Fruit fly (Drosophila melanogaster) whole organism, embryonic: ENCODE data around the gene CG10041.
A peak's percentile ranks its signal among the peaks of the same experiment; 100 is the strongest.

Experiments used
- ATbp ChIP-seq: fragments of 200-800 bp; sonication (Bioruptor generic); optimal IDR thresholded peaks from 2 replicates; lab custom pipeline; 2017; ENCODE audit warnings: missing biosample characterization, mild to moderate bottlenecking, missing genetic modification characterization, missing genetic modification reagents
- Atf3 ChIP-seq: fragments of 200-800 bp; sonication (Bioruptor generic); optimal IDR thresholded peaks from 3 replicates; lab custom pipeline; 2016; ENCODE audit warnings: missing biosample characterization, missing genetic modification characterization
- Bdp1 ChIP-seq: fragments of 200-800 bp; sonication (Bioruptor generic); optimal IDR thresholded peaks from 3 replicates; lab custom pipeline; 2016; ENCODE audit warnings: missing biosample characterization, missing genetic modification characterization
- Bgb ChIP-seq: fragments of 200-800 bp; sonication (Bioruptor generic); IDR thresholded peaks from 2 replicates; pipeline ENCODE4 v1.3.6; 2022; ENCODE audit warnings: missing biosample characterization, missing genetic modification characterization; ENCODE audit not compliant: partially characterized antibody
- Blimp-1 ChIP-seq: fragments of 200-800 bp; sonication (Bioruptor generic); optimal IDR thresholded peaks from 3 replicates; lab custom pipeline; 2018; ENCODE audit warnings: missing biosample characterization, missing genetic modification characterization, mild to moderate bottlenecking, moderate library complexity, missing genetic modification reagents
- Bteb2 ChIP-seq: fragments of 200-800 bp; sonication (Bioruptor generic); optimal IDR thresholded peaks from 2 replicates; lab custom pipeline; 2016; ENCODE audit warnings: missing biosample characterization, missing genetic modification characterization
- CG10209 ChIP-seq: fragments of 200-800 bp; sonication (Bioruptor generic); optimal IDR thresholded peaks from 3 replicates; lab custom pipeline; 2017; ENCODE audit warnings: missing biosample characterization, mild to moderate bottlenecking, missing genetic modification characterization, missing genetic modification reagents
- CG10431 ChIP-seq: fragments of 200-800 bp; sonication (Bioruptor generic); optimal IDR thresholded peaks from 3 replicates; lab custom pipeline; 2018; ENCODE audit warnings: missing biosample characterization, mild to moderate bottlenecking, missing genetic modification characterization
- CG12769 ChIP-seq: fragments of 200-800 bp; sonication (Bioruptor generic); optimal IDR thresholded peaks from 2 replicates; lab custom pipeline; 2019; ENCODE audit warnings: missing biosample characterization, mild to moderate bottlenecking, missing genetic modification characterization, moderate library complexity
- CG12942 ChIP-seq: fragments of 200-800 bp; sonication (Bioruptor generic); optimal IDR thresholded peaks from 3 replicates; lab custom pipeline; 2016; ENCODE audit warnings: missing biosample characterization, missing genetic modification characterization
- CG13287 ChIP-seq: fragments of 200-800 bp; sonication (Bioruptor generic); IDR thresholded peaks from 2 replicates; pipeline ENCODE4 v1.3.6; 2022; ENCODE audit warnings: missing biosample characterization, missing genetic modification characterization; ENCODE audit not compliant: partially characterized antibody
- CG1603 ChIP-seq: fragments of 200-800 bp; sonication (Bioruptor generic); optimal IDR thresholded peaks from 2 replicates; lab custom pipeline; 2019; ENCODE audit warnings: missing biosample characterization, mild to moderate bottlenecking, missing genetic modification characterization, moderate library complexity
- CG16815 ChIP-seq: fragments of 200-800 bp; sonication (Bioruptor generic); optimal IDR thresholded peaks from 3 replicates; lab custom pipeline; 2017; ENCODE audit warnings: missing biosample characterization, mild to moderate bottlenecking, missing genetic modification characterization
- CG17612 ChIP-seq: fragments of 200-800 bp; sonication (Bioruptor generic); IDR thresholded peaks from 2 replicates; pipeline ENCODE4 v1.3.6; 2022; ENCODE audit warnings: missing biosample characterization, missing genetic modification characterization
- CG18476 ChIP-seq: fragments of 200-800 bp; sonication (Bioruptor generic); optimal IDR thresholded peaks from 2 replicates; lab custom pipeline; 2016; ENCODE audit warnings: missing biosample characterization, mild to moderate bottlenecking, missing genetic modification characterization
- CG18619 ChIP-seq: fragments of 200-800 bp; sonication (Bioruptor generic); optimal IDR thresholded peaks from 3 replicates; lab custom pipeline; 2017; ENCODE audit warnings: missing biosample characterization, mild to moderate bottlenecking, missing genetic modification characterization
- CG2889 ChIP-seq: fragments of 200-800 bp; sonication (Bioruptor generic); IDR thresholded peaks from 3 replicates; pipeline ENCODE4 v1.3.6; 2022; ENCODE audit warnings: missing biosample characterization, missing genetic modification characterization
- CG31441 ChIP-seq: fragments of 200-800 bp; sonication (Bioruptor generic); IDR thresholded peaks from 2 replicates; pipeline ENCODE4 v1.3.6; 2022; ENCODE audit warnings: missing biosample characterization, missing genetic modification characterization
- CG34376 ChIP-seq: fragments of 200-800 bp; sonication (Bioruptor generic); optimal IDR thresholded peaks from 2 replicates; lab custom pipeline; 2018; ENCODE audit warnings: missing biosample characterization, mild to moderate bottlenecking, missing genetic modification characterization
- CG8089 ChIP-seq: fragments of 200-800 bp; sonication (Bioruptor generic); optimal IDR thresholded peaks from 3 replicates; lab custom pipeline; 2016; ENCODE audit warnings: missing biosample characterization, missing genetic modification characterization
- Dll ChIP-seq: fragments of 200-800 bp; sonication (Bioruptor generic); IDR thresholded peaks from 4 replicates; pipeline ENCODE4 v1.3.6; 2022; ENCODE audit warnings: missing biosample characterization, missing genetic modification characterization; ENCODE audit not compliant: partially characterized antibody
- Dref ChIP-seq: fragments of 200-800 bp; sonication (Bioruptor generic); IDR thresholded peaks from 2 replicates; pipeline ENCODE4 v1.3.6; 2022; ENCODE audit warnings: missing biosample characterization, missing genetic modification characterization
- Hmx ChIP-seq: fragments of 200-800 bp; sonication (Bioruptor generic); optimal IDR thresholded peaks from 2 replicates; lab custom pipeline; 2016; ENCODE audit warnings: missing biosample characterization, missing genetic modification characterization
- Jarid2 ChIP-seq: fragments of 200-800 bp; sonication (Bioruptor generic); optimal IDR thresholded peaks from 3 replicates; lab custom pipeline; 2017; ENCODE audit warnings: mild to moderate bottlenecking, missing biosample characterization, missing genetic modification reagents, missing genetic modification characterization
- Lim3 ChIP-seq: fragments of 200-800 bp; sonication (Bioruptor generic); IDR thresholded peaks from 2 replicates; pipeline ENCODE4 v1.3.6; 2022; ENCODE audit warnings: missing biosample characterization, missing genetic modification characterization
- Med ChIP-seq: fragments of 200-800 bp; sonication (Bioruptor generic); peaks from one replicate; lab custom pipeline; 2016; ENCODE audit warnings: missing biosample characterization, missing genetic modification characterization, mild to moderate bottlenecking, inconsistent platforms, moderate library complexity
- Nf-YB ChIP-seq: fragments of 200-800 bp; sonication (Bioruptor generic); optimal IDR thresholded peaks from 3 replicates; lab custom pipeline; 2019; ENCODE audit warnings: missing biosample characterization, mild to moderate bottlenecking, missing genetic modification characterization, moderate library complexity
- Nf-YC ChIP-seq: fragments of 200-800 bp; optimal IDR thresholded peaks from 3 replicates; lab custom pipeline; 2019; ENCODE audit warnings: missing biosample characterization, mild to moderate bottlenecking, missing genetic modification characterization, moderate library complexity
- Opbp ChIP-seq: fragments of 200-800 bp; sonication (Bioruptor generic); IDR thresholded peaks from 3 replicates; pipeline ENCODE4 v1.3.6; 2022; ENCODE audit warnings: missing biosample characterization, missing genetic modification characterization; ENCODE audit not compliant: partially characterized antibody
- Spps ChIP-seq: fragments of 200-800 bp; sonication (Bioruptor generic); optimal IDR thresholded peaks from 2 replicates; lab custom pipeline; 2018; ENCODE audit warnings: missing biosample characterization, mild to moderate bottlenecking, missing genetic modification characterization
- ato ChIP-seq: fragments of 200-800 bp; sonication (Bioruptor generic); IDR thresholded peaks from 2 replicates; pipeline ENCODE4 v1.3.6; 2022; ENCODE audit warnings: missing biosample characterization, missing genetic modification characterization; ENCODE audit not compliant: partially characterized antibody
- chm ChIP-seq: fragments of 200-800 bp; sonication (Bioruptor generic); IDR thresholded peaks from 2 replicates; pipeline ENCODE4 v1.3.6; 2022; ENCODE audit warnings: missing biosample characterization, missing genetic modification characterization
- chn ChIP-seq: fragments of 200-800 bp; sonication (Bioruptor generic); optimal IDR thresholded peaks from 2 replicates; lab custom pipeline; 2016; ENCODE audit warnings: missing biosample characterization, missing genetic modification characterization
- ci ChIP-seq: fragments of 200-800 bp; sonication (Bioruptor generic); IDR thresholded peaks from 3 replicates; pipeline ENCODE4 v1.3.6; 2022; ENCODE audit warnings: missing biosample characterization, missing genetic modification characterization
- esg ChIP-seq: fragments of 200-800 bp; sonication (Bioruptor generic); conservative IDR thresholded peaks from 2 replicates; pipeline ENCODE4 v1.3.6; 2022; ENCODE audit warnings: missing biosample characterization, missing genetic modification characterization
- gce ChIP-seq: fragments of 200-800 bp; sonication (Bioruptor generic); IDR thresholded peaks from 3 replicates; pipeline ENCODE4 v1.3.6; 2022; ENCODE audit warnings: missing biosample characterization, missing genetic modification characterization
- gsb ChIP-seq: fragments of 200-800 bp; sonication (Bioruptor generic); IDR thresholded peaks from 2 replicates; pipeline ENCODE4 v1.3.6; 2022; ENCODE audit warnings: missing biosample characterization, missing genetic modification characterization
- insv ChIP-seq, 2 experiments: fragments of 200-800 bp; sonication (Bioruptor generic); optimal IDR thresholded peaks; 3 replicates each; lab custom pipeline; 2016 to 2018; ENCODE audit warnings: missing biosample characterization in 2 of 2, missing genetic modification characterization in 2 of 2
- inv ChIP-seq: fragments of 200-800 bp; sonication (Bioruptor generic); IDR thresholded peaks from 2 replicates; pipeline ENCODE4 v1.3.6; 2022; ENCODE audit warnings: missing biosample characterization, missing genetic modification characterization; ENCODE audit not compliant: partially characterized antibody
- lola ChIP-seq, 3 experiments: fragments of >200 bp in 2 of 3; fragments of 200-800 bp in 1 of 3; sonication (Bioruptor generic) in 1 of 3; optimal IDR thresholded peaks; 2 replicates each; lab custom pipeline; 2017 to 2019; ENCODE audit warnings: missing biosample characterization in 3 of 3, missing genetic modification characterization in 3 of 3, mild to moderate bottlenecking in 1 of 3, moderate library complexity in 1 of 3
- mam ChIP-seq: fragments of 200-800 bp; sonication (Bioruptor generic); optimal IDR thresholded peaks from 3 replicates; lab custom pipeline; 2016; ENCODE audit warnings: missing biosample characterization, missing genetic modification characterization
- nerfin-2 ChIP-seq: fragments of 200-800 bp; sonication (Bioruptor generic); IDR thresholded peaks from 2 replicates; pipeline ENCODE4 v1.3.6; 2022; ENCODE audit warnings: missing biosample characterization, missing genetic modification characterization; ENCODE audit not compliant: partially characterized antibody
- pb ChIP-seq: fragments of 200-800 bp; sonication (Bioruptor generic); optimal IDR thresholded peaks from 3 replicates; lab custom pipeline; 2016; ENCODE audit warnings: missing biosample characterization, missing genetic modification characterization
- peb ChIP-seq: fragments of 200-800 bp; sonication (Bioruptor generic); IDR thresholded peaks from 2 replicates; pipeline ENCODE4 v1.3.6; 2022; ENCODE audit warnings: missing biosample characterization, missing genetic modification characterization
- pfk ChIP-seq: fragments of 200-800 bp; sonication (Bioruptor generic); optimal IDR thresholded peaks from 2 replicates; lab custom pipeline; 2018; ENCODE audit warnings: missing biosample characterization, mild to moderate bottlenecking, missing genetic modification characterization, moderate library complexity
- row ChIP-seq: fragments of 200-800 bp; sonication (Bioruptor generic); IDR thresholded peaks from 3 replicates; pipeline ENCODE4 v1.3.6; 2022; ENCODE audit warnings: missing biosample characterization, missing genetic modification characterization
- sd ChIP-seq: fragments of 200-800 bp; sonication (Bioruptor generic); optimal IDR thresholded peaks from 3 replicates; lab custom pipeline; 2018; ENCODE audit warnings: missing biosample characterization, mild to moderate bottlenecking, missing genetic modification characterization, moderate library complexity
- sens ChIP-seq: fragments of 200-800 bp; sonication (Bioruptor generic); peaks from one replicate; lab custom pipeline; 2016; ENCODE audit warnings: missing biosample characterization, missing genetic modification characterization
- sim ChIP-seq: fragments of 200-800 bp; sonication (Bioruptor generic); IDR thresholded peaks from 2 replicates; pipeline ENCODE4 v1.3.6; 2022; ENCODE audit warnings: missing biosample characterization, missing genetic modification characterization
- slp2 ChIP-seq: fragments of 200-800 bp; sonication (Bioruptor generic); optimal IDR thresholded peaks from 2 replicates; lab custom pipeline; 2016; ENCODE audit warnings: missing biosample characterization, missing genetic modification characterization
- stc ChIP-seq: fragments of 200-800 bp; sonication (Bioruptor generic); IDR thresholded peaks from 2 replicates; pipeline ENCODE4 v1.3.6; 2022; ENCODE audit warnings: missing biosample characterization, missing genetic modification characterization

Gene CG10041

dm6 chr3R:12359837-12360236 lies 7.9 kb upstream of the CG10041 start, which contains the start of gene CG4115 (continued):
- no peak for TF ChIP-seq chn
- no peak for TF ChIP-seq ato (GFP tag; lab: Robert Waterston, UW)
- TF ChIP-seq gsb (GFP tag; lab: Robert Waterston, UW), result no peak
- peak; percentile 13 for TF ChIP-seq CG12769 (tag; lab: Kevin White, UChicago)
- TF ChIP-seq Spps (tag; lab: Kevin White, UChicago), result no peak
- TF ChIP-seq Atf3 (GFP tag; lab: Kevin White, UChicago), result no peak
- 0 out of 3 replicates have a peak, but pooled peaks have one; percentile 15 for TF ChIP-seq gce
- no peak for TF ChIP-seq CG31441
- no peak for TF ChIP-seq sim (GFP tag; lab: Robert Waterston, UW)
- peak; percentile 93 for TF ChIP-seq Blimp-1 (GFP tag; lab: Kevin White, UChicago)
- TF ChIP-seq CG1603 (tag; lab: Kevin White, UChicago), result no peak
- no peak for TF ChIP-seq mam
- no peak for TF ChIP-seq Hmx (GFP tag; lab: Kevin White, UChicago)
- TF ChIP-seq CG8089 (GFP tag; lab: Kevin White, UChicago), result no peak
- no peak for TF ChIP-seq Lim3
- no peak for TF ChIP-seq Nf-YB (GFP tag; lab: Kevin White, UChicago)
- TF ChIP-seq CG18476, result no peak
- no peak for TF ChIP-seq lola (GFP tag; optimal IDR thresholded peaks at IDR 0.05; lab: Kevin White, UChicago)
- TF ChIP-seq peb, result no peak
- TF ChIP-seq stc, result 0 out of 2 replicates have a peak, but pooled peaks have one; percentile 10
- TF ChIP-seq CG2889, result no peak
- TF ChIP-seq Bgb, result no peak
- no peak for TF ChIP-seq slp2 (GFP tag; lab: Kevin White, UChicago)
- no peak for TF ChIP-seq CG10209 (GFP tag; lab: Kevin White, UChicago)
- TF ChIP-seq Nf-YC (tag; lab: Kevin White, UChicago), result no peak
- TF ChIP-seq Bdp1 (GFP tag; lab: Kevin White, UChicago), result no peak
- TF ChIP-seq pfk, result no peak
- no peak for TF ChIP-seq CG18619 (GFP tag; lab: Kevin White, UChicago)
- TF ChIP-seq CG34376 (GFP tag; lab: Kevin White, UChicago), result no peak
- TF ChIP-seq nerfin-2 (GFP tag; lab: Robert Waterston, UW), result no peak
- no peak for TF ChIP-seq CG12942 (GFP tag; lab: Kevin White, UChicago)
- no peak for TF ChIP-seq Dll (GFP tag; lab: Robert Waterston, UW)
- TF ChIP-seq pb, result no peak
- TF ChIP-seq inv (GFP tag; lab: Robert Waterston, UW), result no peak
- no peak for TF ChIP-seq sens (GFP tag; lab: Kevin White, UChicago)
- no peak for TF ChIP-seq Bteb2 (GFP tag; lab: Kevin White, UChicago)
- TF ChIP-seq CG10431 (GFP tag; lab: Kevin White, UChicago), result no peak
- 0 out of 3 replicates have a peak, but pooled peaks have one; percentile 5 for TF ChIP-seq row (GFP tag; lab: Robert Waterston, UW)
- TF ChIP-seq CG17612 (GFP tag; lab: Robert Waterston, UW), result no peak
- peak; percentile 66 for TF ChIP-seq Med (GFP tag; lab: Kevin White, UChicago)
- TF ChIP-seq ci (GFP tag; lab: Robert Waterston, UW), result 0 out of 3 replicates have a peak, but pooled peaks have one; percentile 49
- TF ChIP-seq Opbp (GFP tag; lab: Robert Waterston, UW), result 0 out of 3 replicates have a peak, but pooled peaks have one; percentile 4
- no peak for TF ChIP-seq chm (GFP tag; lab: Robert Waterston, UW)
- no peak for TF ChIP-seq Dref (GFP tag; lab: Robert Waterston, UW)
- peak; percentile 24; the same call in 1 of the 2 replicates for TF ChIP-seq CG13287 (GFP tag; lab: Robert Waterston, UW)
- TF ChIP-seq sd (tag; lab: Kevin White, UChicago), result peak; percentile 80
- peak; percentile 40 for TF ChIP-seq Jarid2 (GFP tag; lab: Kevin White, UChicago)
- TF ChIP-seq ATbp (GFP tag; lab: Kevin White, UChicago), result no peak
- no peak for TF ChIP-seq insv (GFP tag; optimal IDR thresholded peaks at IDR 0.05; lab: Kevin White, UChicago)
- TF ChIP-seq CG16815 (GFP tag; lab: Kevin White, UChicago), result no peak
- no peak for TF ChIP-seq esg (GFP tag; lab: Robert Waterston, UW)
